Fruit fly (Drosophila melanogaster) S2 (cell line): ENCODE results near the gene CG4743.

Experiments used
- CG8478 ChIP-seq: fragments of >200 bp; optimal IDR thresholded peaks from 2 replicates; lab custom pipeline; 2018
- CTCF ChIP-seq, 2 experiments: fragments of >200 bp; optimal IDR thresholded peaks; 2 replicates each; lab custom pipeline; 2018

dm6 chr3R:25661531-25662193, 18.7 kb downstream of the CG4743 start, which contains the start of gene RASSF8:
- TF ChIP-seq CTCF (optimal IDR thresholded peaks at IDR 0.05; lab: Kevin White, UChicago) (no peak), CG8478 (lab: Kevin White, UChicago) (no peak)
